Worm (Caenorhabditis elegans) whole organism, L1 larva: ENCODE data around the gene vps-45.
A peak's percentile ranks its signal among the peaks of the same experiment; 100 is the strongest.

Experiments used
- ceh-63 ChIP-seq: fragments of 200-800 bp; sonication (Bioruptor generic); optimal IDR thresholded peaks from 2 replicates; lab custom pipeline; 2018; ENCODE audit warnings: mild to moderate bottlenecking, missing genetic modification characterization, missing compliant biosample characterization
- dpl-1 ChIP-seq, 3 experiments: fragments of 150-350 bp in 2 of 3; sonication (generic microtip) in 1 of 3; optimal IDR thresholded peaks; 2 replicates each; lab custom pipeline; 2014 to 2017; ENCODE audit warnings: missing biosample characterization in 3 of 3, missing genetic modification characterization in 3 of 3, missing genetic modification reagents in 3 of 3
- elt-3 ChIP-seq, 6 experiments: fragments of 150-350 bp in 1 of 6; sonication (generic microtip); optimal IDR thresholded peaks; 2 replicates each; lab custom pipeline; 2017 to 2018; ENCODE audit warnings: missing biosample characterization in 6 of 6, missing genetic modification characterization in 6 of 6, inconsistent platforms in 1 of 6
- fkh-10 ChIP-seq: sonication (generic microtip); optimal IDR thresholded peaks from 2 replicates; lab custom pipeline; 2017; ENCODE audit warnings: missing biosample characterization, missing genetic modification reagents, missing genetic modification characterization
- mep-1 ChIP-seq: fragments of 150-350 bp; optimal IDR thresholded peaks from 2 replicates; lab custom pipeline; 2014; ENCODE audit warnings: missing biosample characterization, missing genetic modification characterization
- nhr-11 ChIP-seq: fragments of 150-350 bp; optimal IDR thresholded peaks from 2 replicates; lab custom pipeline; 2014; ENCODE audit warnings: missing biosample characterization, missing genetic modification characterization
- nhr-237 ChIP-seq: fragments of 150-350 bp; optimal IDR thresholded peaks from 2 replicates; lab custom pipeline; 2014; ENCODE audit warnings: missing biosample characterization, missing genetic modification characterization
- nhr-28 ChIP-seq: fragments of 150-350 bp; optimal IDR thresholded peaks from 2 replicates; lab custom pipeline; 2014; ENCODE audit warnings: missing biosample characterization, missing genetic modification characterization
- nhr-47 ChIP-seq: sonication (generic microtip); optimal IDR thresholded peaks from 2 replicates; lab custom pipeline; 2016; ENCODE audit warnings: mild to moderate bottlenecking, missing genetic modification characterization, moderate library complexity, missing compliant biosample characterization
- skn-1 ChIP-seq: fragments of 150-350 bp; optimal IDR thresholded peaks from 2 replicates; lab custom pipeline; 2014; ENCODE audit warnings: missing biosample characterization, missing genetic modification characterization
- snpc-4 ChIP-seq: fragments of 150-350 bp; optimal IDR thresholded peaks from 2 replicates; lab custom pipeline; 2014; ENCODE audit warnings: missing biosample characterization, missing genetic modification characterization
- unc-62 ChIP-seq: fragments of 150-350 bp; optimal IDR thresholded peaks from 2 replicates; lab custom pipeline; 2014; ENCODE audit warnings: missing biosample characterization, missing genetic modification reagents, missing genetic modification characterization

DNA sequence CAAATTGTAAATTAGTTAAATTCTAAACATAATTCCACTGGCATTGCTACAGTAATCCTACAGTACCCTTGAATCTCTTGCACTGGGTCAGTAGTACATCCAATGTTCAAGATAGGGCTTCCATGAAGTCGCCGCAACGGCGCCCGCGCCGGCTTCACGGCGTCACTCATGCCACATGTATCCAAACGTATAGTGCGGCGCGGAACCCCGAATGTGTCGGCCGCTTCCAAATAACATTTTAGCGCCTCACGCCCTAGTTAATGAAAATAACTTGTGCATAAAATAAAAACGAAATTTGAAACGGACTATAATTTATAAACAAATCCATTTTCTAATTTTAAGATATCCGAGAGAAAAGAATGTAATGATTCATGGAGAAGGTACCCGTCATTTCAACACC lies 38.6 kb downstream of the vps-45 start:
- TF ChIP-seq nhr-237 (no peak), mep-1 (tag; lab: Kevin White, UChicago) (no peak), fkh-10 (GFP tag; lab: Kevin White, UChicago) (no peak), ceh-63 (GFP tag; lab: Kevin White, UChicago) (no peak), unc-62 (GFP tag; lab: Kevin White, UChicago) (no peak), elt-3 (tag; optimal IDR thresholded peaks at IDR 0.05; lab: Kevin White, UChicago) (no peak), nhr-28 (no peak), skn-1 (tag; lab: Kevin White, UChicago) (no peak), nhr-11 (tag; lab: Kevin White, UChicago) (no peak), dpl-1 (GFP tag; optimal IDR thresholded peaks at IDR 0.05; lab: Kevin White, UChicago) (no peak), snpc-4 (tag; lab: Kevin White, UChicago) (peak; percentile 87), nhr-47 (no peak)
